Fruit fly (Drosophila melanogaster): ENCODE results near the gene CG13692.

CG13692 gene

dm6 chr2L:468745-469358, 47.3 kb downstream of the CG13692 start (continued):
- peak; percentile 64 for TF ChIP-seq CG9609 (GFP tag; optimal IDR thresholded peaks at IDR 0.05)
- peak; percentile 57; the same call in 1 of the 3 replicates for TF ChIP-seq jigr1 (GFP tag; IDR thresholded peaks at IDR 0.05)
- TF ChIP-seq unpg (GFP tag; optimal IDR thresholded peaks at IDR 0.05), result peak; percentile 83
- TF ChIP-seq CG11696 (GFP tag; IDR thresholded peaks at IDR 0.05), result peak; percentile 60
- TF ChIP-seq BtbVII (GFP tag; optimal IDR thresholded peaks at IDR 0.05), result peak; percentile 36
- TF ChIP-seq CG18764 (GFP tag; optimal IDR thresholded peaks at IDR 0.05), result peak; percentile 40
- TF ChIP-seq CG32772 (GFP tag; IDR thresholded peaks at IDR 0.05), result peak; percentile 81
- peak; percentile 77 for TF ChIP-seq CG15269 (tag; optimal IDR thresholded peaks at IDR 0.05)
- TF ChIP-seq CG4820 (GFP tag; optimal IDR thresholded peaks at IDR 0.05), result peak; percentile 55
- TF ChIP-seq CkIIα-i1 (GFP tag; IDR thresholded peaks at IDR 0.05), result no peak
- TF ChIP-seq vnd (GFP tag; IDR thresholded peaks at IDR 0.05; ENCODE audit: partially characterized antibody), result no peak
- peak; percentile 8 for TF ChIP-seq CG13894 (tag; optimal IDR thresholded peaks at IDR 0.05)
- peak; percentile 72 for TF ChIP-seq Meics (GFP tag; optimal IDR thresholded peaks at IDR 0.05)
- TF ChIP-seq vvl (GFP tag; IDR thresholded peaks at IDR 0.05), result peak; percentile 87
- no peak for TF ChIP-seq CG8478 (optimal IDR thresholded peaks at IDR 0.05)
- TF ChIP-seq CG9437 (GFP tag; optimal IDR thresholded peaks at IDR 0.05), result peak; percentile 58
- peak; percentile 79 for TF ChIP-seq CG17829 (tag; optimal IDR thresholded peaks at IDR 0.05)
- peak in 1 of 2 experiments; percentile 65 for TF ChIP-seq Eip74EF (GFP tag; optimal IDR thresholded peaks at IDR 0.05)
- peak; percentile 72 for TF ChIP-seq Xbp1 (GFP tag; optimal IDR thresholded peaks at IDR 0.05)
- TF ChIP-seq CG11398 (GFP tag; optimal IDR thresholded peaks at IDR 0.05), result peak; percentile 58
- TF ChIP-seq Ssrp (tag; optimal IDR thresholded peaks at IDR 0.05), result peak; percentile 76
- TF ChIP-seq vfl (GFP tag; optimal IDR thresholded peaks at IDR 0.05), result peak; percentile 47
- peak; percentile 53 for TF ChIP-seq shn (GFP tag; optimal IDR thresholded peaks at IDR 0.05)
- TF ChIP-seq CG14441 (GFP tag; IDR thresholded peaks at IDR 0.05), result peak; percentile 74
- TF ChIP-seq CG3281 (GFP tag; optimal IDR thresholded peaks at IDR 0.05), result peak; percentile 71
- TF ChIP-seq zen (tag; optimal IDR thresholded peaks at IDR 0.05), result peak; percentile 2
- no peak for TF ChIP-seq Dll (GFP tag; IDR thresholded peaks at IDR 0.05; ENCODE audit: partially characterized antibody)
- no peak for TF ChIP-seq CG1024 (GFP tag; IDR thresholded peaks at IDR 0.05)
- peak; percentile 76 for TF ChIP-seq row (GFP tag; IDR thresholded peaks at IDR 0.05)
- TF ChIP-seq fd3F (GFP tag; optimal IDR thresholded peaks at IDR 0.05), result peak; percentile 6
- no peak for TF ChIP-seq CG2202 (tag; optimal IDR thresholded peaks at IDR 0.05)
- peak; percentile 82 for TF ChIP-seq CG11504 (tag; optimal IDR thresholded peaks at IDR 0.05)
- TF ChIP-seq CG33213 (GFP tag; optimal IDR thresholded peaks at IDR 0.05), result peak; percentile 52
- TF ChIP-seq CG10147 (GFP tag; optimal IDR thresholded peaks at IDR 0.05), result peak; percentile 58
- TF ChIP-seq zen2 (GFP tag; IDR thresholded peaks at IDR 0.05; ENCODE audit: partially characterized antibody), result no peak
- peak; percentile 15 for TF ChIP-seq Sry-δ (GFP tag; optimal IDR thresholded peaks at IDR 0.05)
- no peak for TF ChIP-seq CG4854 (GFP tag; optimal IDR thresholded peaks at IDR 0.05)
- peak; percentile 36 for TF ChIP-seq CG16815 (GFP tag; optimal IDR thresholded peaks at IDR 0.05)
- TF ChIP-seq Fer2 (tag; optimal IDR thresholded peaks at IDR 0.05), result no peak
- no peak for TF ChIP-seq CG9817 (tag; optimal IDR thresholded peaks at IDR 0.05)
- peak; percentile 76; the same call in 2 of the 3 replicates for TF ChIP-seq so (GFP tag; IDR thresholded peaks at IDR 0.05)
- peak; percentile 75 for TF ChIP-seq CG43689 (GFP tag; IDR thresholded peaks at IDR 0.05)
- peak; percentile 62; the same call in 2 of the 3 replicates for TF ChIP-seq CG11093 (GFP tag; IDR thresholded peaks at IDR 0.05)
- peak; percentile 23; the same call in 1 of the 3 replicates for TF ChIP-seq sr (GFP tag; IDR thresholded peaks at IDR 0.05)
- peak; percentile 70; the same call in 2 of the 3 replicates for TF ChIP-seq otp (GFP tag; IDR thresholded peaks at IDR 0.05)
- TF ChIP-seq ind (GFP tag; optimal IDR thresholded peaks at IDR 0.05), result peak; percentile 70
- peak; percentile 60 for TF ChIP-seq CG9932 (GFP tag; IDR thresholded peaks at IDR 0.05)
- TF ChIP-seq pb (GFP tag; optimal IDR thresholded peaks at IDR 0.05), result peak; percentile 57
- peak; percentile 40 for TF ChIP-seq nerfin-1 (tag; optimal IDR thresholded peaks at IDR 0.05)
- no peak for TF ChIP-seq CG16813 (GFP tag; IDR thresholded peaks at IDR 0.05; ENCODE audit: partially characterized antibody)

Measured in whole organism, embryonic.